Worm (Caenorhabditis elegans) whole organism, L3 larva: ENCODE results near the gene wrm-1.

Experiments
- aly-2 ChIP-seq: fragments of 150-350 bp; optimal IDR thresholded peaks from 2 replicates; lab custom pipeline; 2014; ENCODE audit warnings: missing biosample characterization, missing genetic modification characterization
- fkh-10 ChIP-seq: sonication (generic microtip); optimal IDR thresholded peaks from 2 replicates; lab custom pipeline; 2017; ENCODE audit warnings: missing biosample characterization, missing genetic modification reagents, missing genetic modification characterization
- nhr-23 ChIP-seq: fragments of 150-350 bp; optimal IDR thresholded peaks from 2 replicates; lab custom pipeline; 2014; ENCODE audit warnings: missing biosample characterization, missing genetic modification reagents, missing genetic modification characterization
- nhr-237 ChIP-seq: fragments of 150-350 bp; optimal IDR thresholded peaks from 2 replicates; lab custom pipeline; 2014; ENCODE audit warnings: missing biosample characterization, missing genetic modification characterization
- nhr-77 ChIP-seq: fragments of 150-350 bp; optimal IDR thresholded peaks from 2 replicates; lab custom pipeline; 2014; ENCODE audit warnings: missing biosample characterization, missing genetic modification characterization
- unc-39 ChIP-seq: sonication (generic microtip); optimal IDR thresholded peaks from 4 replicates; lab custom pipeline; 2017; ENCODE audit warnings: missing biosample characterization, missing genetic modification characterization

DNA sequence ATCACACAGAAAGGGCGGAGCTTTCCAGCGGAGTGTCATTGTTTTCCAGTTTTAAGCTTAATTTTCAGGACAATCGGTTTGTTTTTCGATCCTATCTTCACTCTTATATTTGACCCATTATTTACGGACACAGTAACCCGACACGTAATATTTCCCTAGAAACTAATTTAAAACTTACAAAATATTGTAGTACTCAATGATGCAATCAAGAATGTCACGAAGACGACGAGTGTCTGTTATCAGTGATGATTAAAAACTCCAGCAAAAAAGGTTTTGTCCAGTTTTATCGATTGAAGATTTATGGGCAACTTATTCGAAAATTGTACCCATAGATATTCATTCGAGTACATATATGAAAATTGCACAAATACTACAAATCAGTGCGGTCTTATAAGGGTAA, 10.3 kb downstream of the wrm-1 start, which contains the start of gene B0244.17:
- TF ChIP-seq nhr-237 (tag; lab: Kevin White, UChicago) (no peak), nhr-77 (tag; lab: Kevin White, UChicago) (no peak), fkh-10 (GFP tag; lab: Kevin White, UChicago) (no peak), nhr-23 (tag; lab: Kevin White, UChicago) (no peak), unc-39 (tag; lab: Kevin White, UChicago) (no peak), aly-2 (tag; lab: Kevin White, UChicago) (no peak)
